Fruit fly (Drosophila melanogaster) whole organism, embryonic: ENCODE results near the gene CG32075.

Experiments
- CG10147 ChIP-seq: fragments of 200-800 bp; sonication (Bioruptor generic); optimal IDR thresholded peaks from 2 replicates; lab custom pipeline; 2019; ENCODE audit warnings: missing biosample characterization, mild to moderate bottlenecking, missing genetic modification characterization, moderate library complexity
- CG10431 ChIP-seq: fragments of 200-800 bp; sonication (Bioruptor generic); optimal IDR thresholded peaks from 3 replicates; lab custom pipeline; 2018; ENCODE audit warnings: missing biosample characterization, mild to moderate bottlenecking, missing genetic modification characterization
- CG12769 ChIP-seq: fragments of 200-800 bp; sonication (Bioruptor generic); optimal IDR thresholded peaks from 2 replicates; lab custom pipeline; 2019; ENCODE audit warnings: missing biosample characterization, mild to moderate bottlenecking, missing genetic modification characterization, moderate library complexity
- CG13775 ChIP-seq: fragments of 200-800 bp; sonication (Bioruptor generic); optimal IDR thresholded peaks from 3 replicates; lab custom pipeline; 2017; ENCODE audit warnings: missing biosample characterization, mild to moderate bottlenecking, missing genetic modification characterization
- CG15479 ChIP-seq: fragments of 200-800 bp; sonication (Bioruptor generic); optimal IDR thresholded peaks from 3 replicates; lab custom pipeline; 2019; ENCODE audit warnings: missing biosample characterization, mild to moderate bottlenecking, missing genetic modification characterization, moderate library complexity
- CG1603 ChIP-seq: fragments of 200-800 bp; sonication (Bioruptor generic); optimal IDR thresholded peaks from 2 replicates; lab custom pipeline; 2019; ENCODE audit warnings: missing biosample characterization, mild to moderate bottlenecking, missing genetic modification characterization, moderate library complexity
- CG2116 ChIP-seq: fragments of 200-800 bp; sonication (Bioruptor generic); optimal IDR thresholded peaks from 3 replicates; lab custom pipeline; 2018; ENCODE audit warnings: missing biosample characterization, mild to moderate bottlenecking, missing genetic modification characterization
- CG2199 ChIP-seq: fragments of 200-800 bp; sonication (Bioruptor generic); IDR thresholded peaks from 3 replicates; pipeline ENCODE4 v1.3.6; 2022; ENCODE audit warnings: missing biosample characterization, missing genetic modification characterization
- CG2889 ChIP-seq: fragments of 200-800 bp; sonication (Bioruptor generic); IDR thresholded peaks from 3 replicates; pipeline ENCODE4 v1.3.6; 2022; ENCODE audit warnings: missing biosample characterization, missing genetic modification characterization
- CG32772 ChIP-seq: fragments of 200-800 bp; sonication (Bioruptor generic); IDR thresholded peaks from 2 replicates; pipeline ENCODE4 v1.3.6; 2022; ENCODE audit warnings: missing biosample characterization, missing genetic modification characterization
- CG3847 ChIP-seq: fragments of 200-800 bp; sonication (Bioruptor generic); IDR thresholded peaks from 2 replicates; pipeline ENCODE4 v1.3.6; 2022; ENCODE audit warnings: missing biosample characterization, missing genetic modification characterization
- CG4730 ChIP-seq: fragments of 200-800 bp; sonication (Bioruptor generic); IDR thresholded peaks from 2 replicates; pipeline ENCODE4 v1.3.6; 2022; ENCODE audit warnings: missing biosample characterization, missing genetic modification characterization
- CG4820 ChIP-seq: fragments of 200-800 bp; sonication (Bioruptor generic); optimal IDR thresholded peaks from 3 replicates; lab custom pipeline; 2016; ENCODE audit warnings: missing biosample characterization, missing genetic modification characterization
- CG8388 ChIP-seq: fragments of 200-800 bp; sonication (Bioruptor generic); optimal IDR thresholded peaks from 2 replicates; lab custom pipeline; 2019; ENCODE audit warnings: missing biosample characterization, mild to moderate bottlenecking, missing genetic modification characterization, moderate library complexity
- CHES-1-like ChIP-seq: fragments of 200-800 bp; sonication (Bioruptor generic); optimal IDR thresholded peaks from 2 replicates; lab custom pipeline; 2016; ENCODE audit warnings: missing biosample characterization, missing genetic modification characterization
- Hr78 ChIP-seq, 2 experiments: fragments of 200-800 bp in 1 of 2; fragments of >200 bp in 1 of 2; sonication (Bioruptor generic) in 1 of 2; optimal IDR thresholded peaks; 2 replicates each; lab custom pipeline; 2017 to 2019; ENCODE audit warnings: missing biosample characterization in 2 of 2, missing genetic modification characterization in 2 of 2, mild to moderate bottlenecking in 1 of 2, moderate library complexity in 1 of 2
- MTF-1 ChIP-seq: fragments of 200-800 bp; sonication (Bioruptor generic); optimal IDR thresholded peaks from 2 replicates; lab custom pipeline; 2018; ENCODE audit warnings: missing biosample characterization, mild to moderate bottlenecking, missing genetic modification characterization, borderline replicate concordance
- Neu2 ChIP-seq: fragments of 200-800 bp; sonication (Bioruptor generic); optimal IDR thresholded peaks from 3 replicates; lab custom pipeline; 2016; ENCODE audit warnings: missing biosample characterization, missing genetic modification characterization, borderline replicate concordance
- Nf-YA ChIP-seq: fragments of 200-800 bp; sonication (Bioruptor generic); IDR thresholded peaks from 2 replicates; pipeline ENCODE4 v1.3.6; 2022; ENCODE audit warnings: missing biosample characterization, missing genetic modification characterization
- Scr ChIP-seq: fragments of 200-800 bp; sonication (Bioruptor generic); IDR thresholded peaks from 2 replicates; pipeline ENCODE4 v1.3.6; 2022; ENCODE audit warnings: missing biosample characterization, missing genetic modification characterization; ENCODE audit not compliant: partially characterized antibody
- Trl ChIP-seq, 3 experiments: fragments of >200 bp in 2 of 3; fragments of 200-800 bp in 1 of 3; sonication (Bioruptor generic) in 1 of 3; optimal IDR thresholded peaks; 2 replicates in 1 of 3; 3 replicates in 2 of 3; lab custom pipeline; 2016 to 2017; ENCODE audit warnings: missing biosample characterization in 1 of 3, missing genetic modification characterization in 1 of 3
- aop ChIP-seq: fragments of 200-800 bp; sonication (Bioruptor generic); IDR thresholded peaks from 2 replicates; pipeline ENCODE4 v1.3.6; 2022; ENCODE audit warnings: missing biosample characterization, missing genetic modification characterization
- bab2 ChIP-seq: fragments of 200-800 bp; sonication (Bioruptor generic); optimal IDR thresholded peaks from 2 replicates; lab custom pipeline; 2016; ENCODE audit warnings: missing biosample characterization, missing genetic modification characterization
- cad ChIP-seq: fragments of >200 bp; optimal IDR thresholded peaks from 2 replicates; lab custom pipeline; 2017; ENCODE audit warnings: missing biosample characterization, missing genetic modification characterization
- cg ChIP-seq: fragments of 200-800 bp; sonication (Bioruptor generic); optimal IDR thresholded peaks from 3 replicates; lab custom pipeline; 2019; ENCODE audit warnings: missing biosample characterization, mild to moderate bottlenecking, missing genetic modification characterization, moderate library complexity
- corto ChIP-seq: fragments of 200-800 bp; sonication (Bioruptor generic); optimal IDR thresholded peaks from 2 replicates; lab custom pipeline; 2016; ENCODE audit warnings: missing biosample characterization, mild to moderate bottlenecking, missing genetic modification characterization, moderate library complexity
- dmrt99B ChIP-seq: fragments of 200-800 bp; sonication (Bioruptor generic); optimal IDR thresholded peaks from 2 replicates; lab custom pipeline; 2018; ENCODE audit warnings: missing biosample characterization, mild to moderate bottlenecking, missing genetic modification characterization, moderate library complexity
- eyg ChIP-seq: fragments of 200-800 bp; sonication (Bioruptor generic); optimal IDR thresholded peaks from 3 replicates; lab custom pipeline; 2016; ENCODE audit warnings: missing biosample characterization, missing genetic modification characterization
- jumu ChIP-seq: fragments of 200-800 bp; sonication (Bioruptor generic); optimal IDR thresholded peaks from 3 replicates; lab custom pipeline; 2016; ENCODE audit warnings: missing biosample characterization, missing genetic modification characterization
- lbe ChIP-seq: fragments of 200-800 bp; sonication (Bioruptor generic); optimal IDR thresholded peaks from 2 replicates; lab custom pipeline; 2016; ENCODE audit warnings: missing biosample characterization, mild to moderate bottlenecking, missing genetic modification characterization
- lilli ChIP-seq: fragments of 200-800 bp; sonication (Bioruptor generic); optimal IDR thresholded peaks from 3 replicates; lab custom pipeline; 2016; ENCODE audit warnings: missing biosample characterization, missing genetic modification characterization
- maf-S ChIP-seq: fragments of 200-800 bp; sonication (Bioruptor generic); optimal IDR thresholded peaks from 2 replicates; lab custom pipeline; 2016; ENCODE audit warnings: missing biosample characterization, missing genetic modification characterization
- nerfin-1 ChIP-seq: fragments of 200-800 bp; sonication (Bioruptor generic); optimal IDR thresholded peaks from 3 replicates; lab custom pipeline; 2019; ENCODE audit warnings: missing biosample characterization, mild to moderate bottlenecking, missing genetic modification characterization, moderate library complexity
- otp ChIP-seq: fragments of 200-800 bp; sonication (Bioruptor generic); IDR thresholded peaks from 3 replicates; pipeline ENCODE4, ENCODE4 v1.3.6; 2022; ENCODE audit warnings: missing biosample characterization, missing genetic modification characterization
- tin ChIP-seq: fragments of 200-800 bp; sonication (Bioruptor generic); optimal IDR thresholded peaks from 3 replicates; lab custom pipeline; 2016; ENCODE audit warnings: missing biosample characterization, missing genetic modification characterization
- twi ChIP-seq: fragments of 200-800 bp; optimal IDR thresholded peaks from 2 replicates; lab custom pipeline; 2019; ENCODE audit warnings: missing biosample characterization, mild to moderate bottlenecking, missing genetic modification characterization, moderate library complexity
- vvl ChIP-seq: fragments of 200-800 bp; sonication (Bioruptor generic); IDR thresholded peaks from 2 replicates; pipeline ENCODE4 v1.3.6; 2022; ENCODE audit warnings: missing biosample characterization, missing genetic modification characterization

Gene CG32075

dm6 chr3L:11093046-11093520 is 28.3 kb upstream of the CG32075 start, which contains the start of gene JIL-1 (continued):
- TF ChIP-seq cad (no peak), MTF-1 (no peak), CG4730 (GFP tag; lab: Robert Waterston, UW) (peak; percentile 50), CG12769 (tag; lab: Kevin White, UChicago) (peak; percentile 35), CG10147 (GFP tag; lab: Kevin White, UChicago) (peak; percentile 53), bab2 (GFP tag; lab: Kevin White, UChicago) (peak; percentile 48), CG2889 (GFP tag; lab: Robert Waterston, UW) (peak; percentile 63), tin (GFP tag; lab: Kevin White, UChicago) (peak; percentile 61), aop (0 out of 2 replicates have a peak, but pooled peaks have one; percentile 39), CG32772 (GFP tag; lab: Robert Waterston, UW) (peak; percentile 62), CG3847 (peak; percentile 96), Hr78 (GFP tag; optimal IDR thresholded peaks at IDR 0.05; lab: Kevin White, UChicago) (no peak), CG1603 (tag; lab: Kevin White, UChicago) (peak; percentile 35), CG4820 (peak; percentile 52), CG15479 (GFP tag; lab: Kevin White, UChicago) (no peak), Nf-YA (GFP tag; lab: Robert Waterston, UW) (peak; percentile 9; the same call in 1 of the 2 replicates), vvl (GFP tag; lab: Robert Waterston, UW) (peak; percentile 87), dmrt99B (peak; percentile 16), CG8388 (GFP tag; lab: Kevin White, UChicago) (peak; percentile 2), maf-S (GFP tag; lab: Kevin White, UChicago) (no peak), Scr (GFP tag; lab: Robert Waterston, UW) (peak; percentile 88), Neu2 (GFP tag; lab: Kevin White, UChicago) (no peak), nerfin-1 (tag; lab: Kevin White, UChicago) (peak; percentile 30), CG10431 (GFP tag; lab: Kevin White, UChicago) (peak; percentile 4), CG2199 (GFP tag; lab: Robert Waterston, UW) (0 out of 3 replicates have a peak, but pooled peaks have one; percentile 26), jumu (GFP tag; lab: Kevin White, UChicago) (peak; percentile 35), lilli (GFP tag; lab: Kevin White, UChicago) (peak; percentile 76), lbe (peak; percentile 51), CG2116 (GFP tag; lab: Kevin White, UChicago) (peak; percentile 58), otp (0 out of 3 replicates have a peak, but pooled peaks have one; percentile 11), CG13775 (peak; percentile 37), twi (no peak), corto (GFP tag; lab: Kevin White, UChicago) (no peak)
- TF ChIP-seq, all 482 proteins: peak for 318

dm6 chr3L:11092610-11092961 is 27.8 kb upstream of the CG32075 start:
- peak; percentile 34 to 66 for TF ChIP-seq Trl (optimal IDR thresholded peaks at IDR 0.05; lab: Kevin White, UChicago)
- no peak for TF ChIP-seq Trl (GFP tag; optimal IDR thresholded peaks at IDR 0.05; lab: Kevin White, UChicago)
- TF ChIP-seq CHES-1-like (GFP tag; lab: Kevin White, UChicago), result peak; percentile 3
- TF ChIP-seq cg, result peak; percentile 89
- TF ChIP-seq eyg (GFP tag; lab: Kevin White, UChicago), result no peak
- TF ChIP-seq, all 482 proteins: peak for 3
